Worm (Caenorhabditis elegans) whole organism, midembryonic: ENCODE measurements around the gene B0281.6.

Experiments
- T22C8.4 ChIP-seq: fragments of 200-800 bp; sonication (Bioruptor generic); IDR thresholded peaks from 2 replicates; pipeline ENCODE4 v1.3.6; 2022; ENCODE audit warnings: missing genetic modification characterization, missing compliant biosample characterization
- cog-1 ChIP-seq: sonication (generic microtip); optimal IDR thresholded peaks from 2 replicates; lab custom pipeline; 2016; ENCODE audit warnings: missing genetic modification characterization, missing compliant biosample characterization
- flt-1 ChIP-seq: fragments of 200-800 bp; sonication (Bioruptor generic); IDR thresholded peaks from 2 replicates; pipeline ENCODE4 v1.3.6; 2022; ENCODE audit warnings: missing genetic modification characterization, missing compliant biosample characterization
- klf-2 ChIP-seq: fragments of 200-800 bp; sonication (Bioruptor generic); conservative IDR thresholded peaks from 2 replicates; pipeline ENCODE4 v1.3.6; 2022; ENCODE audit warnings: missing genetic modification reagents, missing genetic modification characterization, missing compliant biosample characterization
- med-1 ChIP-seq: sonication (generic microtip); optimal IDR thresholded peaks from 2 replicates; lab custom pipeline; 2017; ENCODE audit warnings: missing genetic modification characterization, mild to moderate bottlenecking, missing compliant biosample characterization, antibody characterized with exemption, missing genetic modification reagents; ENCODE audit not compliant: insufficient read depth
- ref-1 ChIP-seq: fragments of 200-800 bp; sonication (Bioruptor generic); conservative IDR thresholded peaks from 2 replicates; pipeline ENCODE4 v1.3.6; 2022; ENCODE audit warnings: missing genetic modification reagents, missing genetic modification characterization, missing compliant biosample characterization
- tab-1 ChIP-seq: fragments of 200-800 bp; sonication (Bioruptor generic); IDR thresholded peaks from 2 replicates; pipeline ENCODE4 v1.3.6; 2022; ENCODE audit warnings: missing genetic modification characterization, missing compliant biosample characterization
- ztf-23 ChIP-seq: fragments of 200-800 bp; sonication (Bioruptor generic); IDR thresholded peaks from 2 replicates; pipeline ENCODE4 v1.3.6; 2022; ENCODE audit warnings: missing genetic modification reagents, missing genetic modification characterization, missing compliant biosample characterization
- ztf-29 ChIP-seq: fragments of 200-800 bp; sonication (Bioruptor generic); IDR thresholded peaks from 2 replicates; pipeline ENCODE4 v1.3.6; 2022; ENCODE audit warnings: missing genetic modification reagents, missing genetic modification characterization, missing compliant biosample characterization

B0281.6 gene

DNA sequence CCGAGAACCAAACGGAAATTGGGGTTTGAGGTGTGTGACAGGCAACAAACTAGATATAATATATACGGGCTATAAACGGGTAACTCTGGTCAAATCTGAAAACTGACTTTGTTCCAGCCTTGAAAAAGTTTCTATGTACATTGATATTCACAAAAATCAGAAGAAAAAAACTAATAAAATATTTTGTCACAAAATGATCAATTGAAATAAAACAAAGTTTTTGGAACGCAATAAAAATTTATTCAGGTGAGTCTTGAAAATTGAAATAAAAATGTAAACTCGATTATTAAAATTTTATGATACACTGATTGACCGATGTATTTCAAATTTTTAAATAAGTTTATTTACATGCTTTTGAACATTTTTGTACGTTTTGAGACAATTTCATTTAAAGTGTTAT lies at the start of gene B0281.6:
Gene B0281.6, minus strand, starts transcription at position 101 of the 400 bp plus-strand sequence.
- TF ChIP-seq ztf-23 (GFP tag; lab: Robert Waterston, UW) (no peak), ztf-29 (GFP tag; lab: Robert Waterston, UW) (no peak), ref-1 (GFP tag; lab: Robert Waterston, UW) (no peak), flt-1 (GFP tag; lab: Robert Waterston, UW) (no peak), med-1 (no peak), tab-1 (GFP tag; lab: Robert Waterston, UW) (no peak), cog-1 (tag; lab: Kevin White, UChicago) (no peak), T22C8.4 (no peak)

DNA sequence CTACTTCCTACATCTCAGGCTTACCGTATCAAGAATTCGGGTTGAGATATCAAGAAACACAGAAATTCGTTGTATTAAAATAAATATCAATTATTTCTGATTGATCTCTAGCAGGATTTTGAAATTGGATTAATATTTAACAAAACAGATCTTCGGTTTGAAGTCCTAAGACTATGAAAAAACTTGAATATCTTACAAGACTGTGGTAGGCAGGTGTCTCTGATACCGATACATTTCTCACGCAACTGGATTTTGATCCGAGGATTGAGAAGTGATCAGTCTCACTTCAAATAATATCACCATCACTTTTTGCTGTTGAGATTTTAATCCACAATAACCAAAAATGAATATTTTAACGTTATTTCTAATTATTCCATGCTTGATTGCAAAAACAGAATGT lies 44.4 kb upstream of the B0281.6 start, which contains the start of gene F43C11.4:
Gene F43C11.4, plus strand, starts transcription at position 301 of the 400 bp plus-strand sequence.
- TF ChIP-seq klf-2 (GFP tag; lab: Robert Waterston, UW) (no peak), flt-1 (GFP tag; lab: Robert Waterston, UW) (no peak), ztf-29 (GFP tag; lab: Robert Waterston, UW) (no peak), med-1 (no peak), cog-1 (tag; lab: Kevin White, UChicago) (no peak), tab-1 (GFP tag; lab: Robert Waterston, UW) (no peak), ref-1 (GFP tag; lab: Robert Waterston, UW) (no peak), T22C8.4 (no peak), ztf-23 (GFP tag; lab: Robert Waterston, UW) (no peak)

DNA sequence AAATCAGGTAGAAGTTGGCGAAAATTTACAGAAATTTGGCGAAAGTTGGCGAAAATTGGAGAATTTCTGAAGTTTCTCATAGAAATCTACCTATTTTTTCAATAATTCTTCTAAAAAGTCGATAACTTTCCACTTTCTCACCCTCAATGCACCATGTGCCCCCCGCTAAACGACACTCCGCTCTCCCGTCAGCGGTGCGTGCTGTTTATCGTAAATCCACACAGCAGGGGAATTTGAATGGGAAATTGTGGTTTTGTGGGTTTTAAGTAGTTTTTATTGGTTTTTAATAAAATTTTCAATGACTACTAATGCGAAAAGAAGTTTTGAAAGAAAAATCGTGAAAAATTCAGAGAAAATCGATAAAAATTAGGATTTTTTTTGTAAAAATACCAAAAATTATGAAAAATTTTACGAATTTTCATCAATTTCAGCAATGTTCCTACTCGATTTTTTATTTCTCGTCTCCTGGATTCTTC lies 39.8 kb upstream of the B0281.6 start, which contains the start of gene F43C11.6:
Gene F43C11.6, plus strand, starts transcription at position 426 of the 476 bp plus-strand sequence.
- no peak for TF ChIP-seq tab-1 (GFP tag; lab: Robert Waterston, UW)
- TF ChIP-seq ref-1 (GFP tag; lab: Robert Waterston, UW): no peak
- TF ChIP-seq ztf-23 (GFP tag; lab: Robert Waterston, UW): no peak
- TF ChIP-seq flt-1 (GFP tag; lab: Robert Waterston, UW): no peak
- no peak for TF ChIP-seq ztf-29 (GFP tag; lab: Robert Waterston, UW)
- no peak for TF ChIP-seq med-1
- no peak for TF ChIP-seq cog-1 (tag; lab: Kevin White, UChicago)
- no peak for TF ChIP-seq klf-2 (GFP tag; lab: Robert Waterston, UW)
- TF ChIP-seq T22C8.4: no peak

DNA sequence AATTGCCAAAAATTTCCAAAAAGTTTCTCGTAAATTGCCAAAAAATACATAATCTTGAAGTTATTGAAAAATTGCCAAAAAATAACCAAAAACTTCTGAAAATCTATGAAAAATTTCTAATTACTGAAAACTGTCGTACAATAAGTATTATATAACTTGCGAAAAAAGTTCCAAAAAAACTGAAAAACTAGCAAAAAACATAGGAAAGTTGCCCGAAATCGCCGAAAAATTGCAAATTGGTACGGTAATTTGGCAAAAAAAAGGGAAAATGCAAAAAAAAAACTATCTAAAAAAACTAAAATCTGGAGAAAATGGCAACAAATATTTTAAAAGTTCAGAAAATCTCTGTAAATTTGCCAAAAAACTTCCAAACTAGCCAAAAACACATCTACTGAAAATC lies 39.3 kb upstream of the B0281.6 start, which contains the start of gene enri-1:
Gene enri-1, minus strand, starts transcription at position 101 of the 400 bp plus-strand sequence.
- TF ChIP-seq T22C8.4 (no peak), ztf-23 (GFP tag; lab: Robert Waterston, UW) (no peak), flt-1 (GFP tag; lab: Robert Waterston, UW) (no peak), med-1 (no peak), ztf-29 (GFP tag; lab: Robert Waterston, UW) (no peak), klf-2 (GFP tag; lab: Robert Waterston, UW) (no peak), tab-1 (GFP tag; lab: Robert Waterston, UW) (no peak), cog-1 (tag; lab: Kevin White, UChicago) (no peak), ref-1 (GFP tag; lab: Robert Waterston, UW) (no peak)

DNA sequence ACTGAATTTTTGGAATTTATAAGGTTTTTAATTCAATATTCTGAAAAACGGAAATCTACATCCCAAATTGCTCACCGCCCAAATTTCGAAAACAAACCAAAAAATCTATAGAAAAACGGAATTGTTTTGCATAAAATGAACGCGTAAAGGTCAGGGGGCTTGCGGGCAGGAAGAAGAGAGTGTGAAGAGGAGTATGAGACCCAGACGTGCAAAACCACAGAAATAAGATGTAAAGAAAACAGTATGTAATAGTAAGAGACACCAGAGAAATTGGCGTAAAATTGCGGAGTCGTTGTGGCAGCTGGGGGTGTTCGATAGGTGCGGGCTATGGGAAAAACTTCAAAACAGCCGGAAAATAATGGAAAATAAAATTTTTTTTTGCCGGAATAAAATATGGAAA lies 38.7 kb upstream of the B0281.6 start:
- TF ChIP-seq ztf-23 (GFP tag; lab: Robert Waterston, UW) (no peak), klf-2 (GFP tag; lab: Robert Waterston, UW) (no peak), ztf-29 (GFP tag; lab: Robert Waterston, UW) (no peak), flt-1 (GFP tag; lab: Robert Waterston, UW) (no peak), med-1 (no peak), T22C8.4 (no peak), ref-1 (GFP tag; lab: Robert Waterston, UW) (no peak), cog-1 (tag; lab: Kevin White, UChicago) (no peak), tab-1 (GFP tag; lab: Robert Waterston, UW) (no peak)

DNA sequence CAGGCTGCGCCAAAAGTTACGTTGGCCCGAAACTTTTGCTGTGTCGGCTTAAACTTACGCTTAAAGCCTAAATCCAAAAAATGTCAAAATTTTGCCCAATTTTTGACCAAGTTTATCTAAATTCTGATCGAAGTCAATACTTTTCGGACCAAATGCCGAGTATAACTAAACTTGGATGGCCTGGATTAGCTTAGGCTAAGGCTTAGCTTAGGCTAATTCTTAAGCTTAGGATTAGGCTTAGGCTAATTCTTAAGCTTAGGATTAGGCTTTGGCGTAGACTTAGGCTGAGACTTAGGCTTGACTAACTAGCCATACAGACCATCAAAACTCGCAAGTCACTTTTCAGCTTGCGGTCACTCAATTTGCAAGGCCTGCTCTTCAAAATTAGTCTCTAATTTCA lies 33.9 kb upstream of the B0281.6 start:
- TF ChIP-seq ztf-23 (GFP tag; lab: Robert Waterston, UW) (no peak), med-1 (no peak), klf-2 (GFP tag; lab: Robert Waterston, UW) (no peak), ztf-29 (GFP tag; lab: Robert Waterston, UW) (no peak), tab-1 (GFP tag; lab: Robert Waterston, UW) (no peak), T22C8.4 (no peak), flt-1 (GFP tag; lab: Robert Waterston, UW) (no peak), ref-1 (GFP tag; lab: Robert Waterston, UW) (no peak), cog-1 (tag; lab: Kevin White, UChicago) (no peak)

DNA sequence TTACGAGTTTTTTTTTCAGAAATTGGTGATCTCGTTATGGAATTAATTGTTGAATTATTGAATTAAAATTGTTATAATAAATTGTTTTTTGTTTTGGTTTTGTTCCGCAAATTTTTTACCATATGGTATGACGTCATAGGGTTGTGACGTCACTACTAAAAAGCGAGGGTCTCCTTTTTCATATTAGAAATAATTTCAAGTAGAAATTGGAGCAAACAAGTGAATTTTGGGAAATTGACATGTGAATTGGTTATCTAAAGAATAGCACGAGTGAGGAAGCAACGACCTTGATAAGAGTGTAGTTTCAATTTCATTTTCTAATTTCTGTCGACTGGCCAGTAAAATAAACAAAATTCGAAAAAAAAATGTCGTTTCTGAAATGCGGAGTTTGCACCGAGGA lies 33.3 kb upstream of the B0281.6 start, which contains the start of gene F43C11.7:
Gene F43C11.7, plus strand, starts transcription at position 326 of the 400 bp plus-strand sequence.
- no peak for TF ChIP-seq ztf-23 (GFP tag; lab: Robert Waterston, UW)

DNA sequence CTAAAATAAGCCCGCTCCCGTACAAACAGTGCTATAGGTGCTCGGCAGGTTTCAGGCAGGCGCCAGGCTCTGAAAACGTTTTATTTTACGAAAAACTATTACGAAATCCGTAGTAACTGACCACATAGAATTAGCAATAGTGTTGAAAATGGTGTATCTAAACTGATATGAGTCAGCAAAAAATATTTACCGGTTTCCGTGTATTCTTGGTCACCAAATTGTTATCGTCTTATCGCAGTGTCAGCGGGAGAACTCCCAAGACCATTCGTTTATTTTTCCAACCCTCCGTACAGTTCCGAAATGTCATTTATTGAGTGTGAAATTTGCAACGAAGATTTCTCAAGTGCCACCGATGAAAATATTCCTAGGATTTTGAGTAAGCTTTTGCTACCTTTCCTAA lies 30.0 kb upstream of the B0281.6 start, which contains the start of gene F43C11.8:
Gene F43C11.8, plus strand, starts transcription at position 301 of the 400 bp plus-strand sequence.
- TF ChIP-seq flt-1 (GFP tag; lab: Robert Waterston, UW) (no peak), med-1 (no peak), T22C8.4 (no peak), ztf-29 (GFP tag; lab: Robert Waterston, UW) (no peak), klf-2 (GFP tag; lab: Robert Waterston, UW) (no peak), ztf-23 (GFP tag; lab: Robert Waterston, UW) (no peak), ref-1 (GFP tag; lab: Robert Waterston, UW) (no peak), cog-1 (tag; lab: Kevin White, UChicago) (no peak), tab-1 (GFP tag; lab: Robert Waterston, UW) (no peak)

DNA sequence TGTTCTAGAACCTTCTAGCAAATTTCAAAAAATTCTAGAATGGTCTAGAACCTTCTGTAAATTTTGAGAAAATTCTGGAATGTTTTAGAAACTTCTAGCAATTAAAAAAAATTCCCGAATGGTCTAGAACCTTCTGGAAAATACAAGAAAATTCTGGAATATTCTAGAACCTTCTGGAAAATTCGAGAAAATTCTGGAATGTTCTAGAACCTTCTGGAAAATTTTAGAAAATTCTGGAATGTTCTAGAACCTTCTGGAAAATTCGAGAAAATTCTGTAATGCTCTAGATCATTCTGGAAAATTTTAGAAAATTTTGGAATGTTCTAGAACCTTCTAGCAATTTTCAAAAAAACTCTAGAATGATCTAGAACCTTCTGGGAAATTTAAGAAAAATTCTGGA lies 28.2 kb upstream of the B0281.6 start:
- TF ChIP-seq flt-1 (GFP tag; lab: Robert Waterston, UW): peak; percentile 63
- TF ChIP-seq ztf-23 (GFP tag; lab: Robert Waterston, UW): no peak

DNA sequence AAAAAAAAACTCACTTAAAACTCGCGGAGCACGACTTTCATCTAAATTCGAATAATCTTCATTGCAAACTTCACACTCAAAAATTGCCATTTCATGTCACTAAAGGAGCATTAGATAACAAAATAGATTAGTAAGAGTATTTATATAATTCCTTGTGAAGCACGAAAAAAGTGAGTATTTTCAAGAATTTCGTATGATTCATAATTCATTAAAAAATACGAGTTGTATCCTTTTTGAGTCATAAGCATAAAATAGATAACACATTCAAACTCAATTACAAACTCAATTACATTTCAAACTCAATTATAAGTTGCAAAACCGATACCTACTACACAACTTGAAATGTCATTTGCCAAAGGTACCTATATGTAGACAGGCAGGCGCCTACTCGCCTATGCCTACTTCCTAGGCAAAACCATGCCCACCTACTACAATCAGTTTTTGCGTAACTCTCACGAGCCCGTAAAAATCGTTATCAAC lies 26.8 kb upstream of the B0281.6 start, which contains the start of the genes ZK1240.8 and ZK1240.1:
Gene ZK1240.8, minus strand, starts transcription at position 101 of the 480 bp plus-strand sequence.
Gene ZK1240.1, plus strand, starts transcription at position 430 of the 480 bp plus-strand sequence.
- TF ChIP-seq T22C8.4 (no peak), ztf-23 (GFP tag; lab: Robert Waterston, UW) (no peak), med-1 (no peak), ztf-29 (GFP tag; lab: Robert Waterston, UW) (no peak), cog-1 (tag; lab: Kevin White, UChicago) (no peak), klf-2 (GFP tag; lab: Robert Waterston, UW) (no peak), flt-1 (GFP tag; lab: Robert Waterston, UW) (no peak), tab-1 (GFP tag; lab: Robert Waterston, UW) (no peak), ref-1 (GFP tag; lab: Robert Waterston, UW) (no peak)
